Fruit fly (Drosophila melanogaster): Measurements from ENCODE around the gene Spn28Db.

dm6 chr2L:7890654-7891114 is at the start of gene Spn28Db:
- TF ChIP-seq CG4496 (GFP tag; IDR thresholded peaks at IDR 0.05) (no peak; the same call in 2 of the 3 replicates), CG32121 (GFP tag; IDR thresholded peaks at IDR 0.05) (no peak), CG15710 (tag; optimal IDR thresholded peaks at IDR 0.05) (no peak), CG13204 (GFP tag; optimal IDR thresholded peaks at IDR 0.05) (no peak), Snoo (tag; optimal IDR thresholded peaks at IDR 0.05) (no peak), CG17806 (tag; optimal IDR thresholded peaks at IDR 0.05) (no peak), CG9948 (tag; optimal IDR thresholded peaks at IDR 0.05) (no peak)

Measured in whole organism, pupa.